Fruit fly (Drosophila melanogaster): Measurements from ENCODE around the gene Sf3b5.

Sf3b5 gene

dm6 chr3R:8979850-8980775, 35.0 kb downstream of the Sf3b5 start (continued):
- TF ChIP-seq ERR (GFP tag; optimal IDR thresholded peaks at IDR 0.05) (no peak), hth (optimal IDR thresholded peaks at IDR 0.05) (no peak), NK7.1 (GFP tag; optimal IDR thresholded peaks at IDR 0.05) (peak; percentile 10), CG12391 (tag; optimal IDR thresholded peaks at IDR 0.05) (peak; percentile 3), gem (tag; optimal IDR thresholded peaks at IDR 0.05) (peak; percentile 1), CG8290 (GFP tag; optimal IDR thresholded peaks at IDR 0.05) (no peak), CG8290 (tag; optimal IDR thresholded peaks at IDR 0.05) (peak in 1 of 2 experiments; percentile 34), CG9817 (tag; optimal IDR thresholded peaks at IDR 0.05) (peak; percentile 23), CG7928 (GFP tag; optimal IDR thresholded peaks at IDR 0.05) (no peak), ash1 (GFP tag; optimal IDR thresholded peaks at IDR 0.05) (no peak), Scr (GFP tag; IDR thresholded peaks at IDR 0.05; ENCODE audit: partially characterized antibody) (0 out of 2 replicates have a peak, but pooled peaks have one; percentile 20), Blimp-1 (GFP tag; optimal IDR thresholded peaks at IDR 0.05) (no peak), CG10267 (tag; optimal IDR thresholded peaks at IDR 0.05) (peak; percentile 17), ken (GFP tag; IDR thresholded peaks at IDR 0.05) (0 out of 3 replicates have a peak, but pooled peaks have one; percentile 30), phol (tag; optimal IDR thresholded peaks at IDR 0.05) (peak; percentile 16)

- TF ChIP-seq gsb-n (tag; optimal IDR thresholded peaks at IDR 0.05): peak; percentile 53
- TF ChIP-seq dm (GFP tag; optimal IDR thresholded peaks at IDR 0.05): no peak
- TF ChIP-seq D19A (tag; optimal IDR thresholded peaks at IDR 0.05): peak; percentile 82
- TF ChIP-seq dmrt99B (tag; optimal IDR thresholded peaks at IDR 0.05): peak; percentile 72
- TF ChIP-seq Ptx1 (GFP tag; IDR thresholded peaks at IDR 0.05): peak; percentile 35; the same call in 1 of the 2 replicates
- no peak for TF ChIP-seq Ada2b (GFP tag; IDR thresholded peaks at IDR 0.05)
- no peak for TF ChIP-seq lov (optimal IDR thresholded peaks at IDR 0.05)
- no peak for TF ChIP-seq lov (GFP tag; IDR thresholded peaks at IDR 0.05)
- no peak for TF ChIP-seq CG18599 (GFP tag; optimal IDR thresholded peaks at IDR 0.05)
- TF ChIP-seq CG7928 (GFP tag; optimal IDR thresholded peaks at IDR 0.05): no peak
- no peak for TF ChIP-seq CG10321 (GFP tag; IDR thresholded peaks at IDR 0.05)
- 0 out of 2 replicates have a peak, but pooled peaks have one; percentile 12 for TF ChIP-seq onecut (GFP tag; IDR thresholded peaks at IDR 0.05)
- TF ChIP-seq amos (GFP tag; IDR thresholded peaks at IDR 0.05; ENCODE audit: partially characterized antibody): no peak
- TF ChIP-seq grn (GFP tag; optimal IDR thresholded peaks at IDR 0.05): no peak
- TF ChIP-seq dmrt11E (tag; optimal IDR thresholded peaks at IDR 0.05): no peak
- no peak for TF ChIP-seq cg (GFP tag; optimal IDR thresholded peaks at IDR 0.05)
- no peak for TF ChIP-seq CG30020 (tag; optimal IDR thresholded peaks at IDR 0.05)
- TF ChIP-seq CG12744 (GFP tag; optimal IDR thresholded peaks at IDR 0.05): no peak
- no peak for TF ChIP-seq CG6175 (GFP tag; IDR thresholded peaks at IDR 0.05)
- TF ChIP-seq CG13775 (GFP tag; optimal IDR thresholded peaks at IDR 0.05): no peak
- TF ChIP-seq pfk (GFP tag; optimal IDR thresholded peaks at IDR 0.05): no peak
- no peak for TF ChIP-seq nerfin-2 (GFP tag; IDR thresholded peaks at IDR 0.05; ENCODE audit: partially characterized antibody)
- TF ChIP-seq CG15479 (GFP tag; optimal IDR thresholded peaks at IDR 0.05): no peak
- TF ChIP-seq CG10979 (tag; optimal IDR thresholded peaks at IDR 0.05): peak; percentile 67
- TF ChIP-seq CG15269 (tag; optimal IDR thresholded peaks at IDR 0.05): peak; percentile 34
- no peak for TF ChIP-seq prd (optimal IDR thresholded peaks at IDR 0.05)
- TF ChIP-seq prd (GFP tag; IDR thresholded peaks at IDR 0.05): peak; percentile 56
- TF ChIP-seq CG10147 (GFP tag; optimal IDR thresholded peaks at IDR 0.05): no peak
- no peak for TF ChIP-seq sens (GFP tag)
- TF ChIP-seq CG11093 (GFP tag; IDR thresholded peaks at IDR 0.05): 0 out of 3 replicates have a peak, but pooled peaks have one; percentile 50
- TF ChIP-seq peb (GFP tag; IDR thresholded peaks at IDR 0.05): no peak
- TF ChIP-seq Doc2 (GFP tag; IDR thresholded peaks at IDR 0.05): no peak
- no peak for TF ChIP-seq CG4730 (GFP tag; IDR thresholded peaks at IDR 0.05)
- TF ChIP-seq CG2199 (GFP tag; IDR thresholded peaks at IDR 0.05): no peak
Observed at dm6 chr3R:8978768-8979167, 36.4 kb downstream of the Sf3b5 start.

Data from whole organism, embryonic.